Worm (Caenorhabditis elegans) whole organism, mixed stage, embryonic: ENCODE measurements around the gene ZK742.3.

Source experiments
- bed-3 ChIP-seq: fragments of 200-800 bp; sonication (Bioruptor generic); optimal IDR thresholded peaks from 3 replicates; lab custom pipeline; 2018; ENCODE audit warnings: mild to moderate bottlenecking, missing genetic modification characterization, moderate library complexity, missing compliant biosample characterization
- blmp-1 ChIP-seq: fragments of 150-350 bp; optimal IDR thresholded peaks from 2 replicates; lab custom pipeline; 2014; ENCODE audit warnings: missing biosample characterization, missing genetic modification characterization
- ceh-39 ChIP-seq: fragments of 150-350 bp; optimal IDR thresholded peaks from 2 replicates; lab custom pipeline; 2014; ENCODE audit warnings: missing biosample characterization, missing genetic modification characterization
- ceh-43 ChIP-seq: fragments of 200-800 bp; sonication (Bioruptor generic); optimal IDR thresholded peaks from 2 replicates; lab custom pipeline; 2018; ENCODE audit warnings: mild to moderate bottlenecking, missing genetic modification characterization, moderate library complexity, missing compliant biosample characterization
- ceh-83 ChIP-seq: fragments of 200-800 bp; sonication (Bioruptor generic); optimal IDR thresholded peaks from 2 replicates; lab custom pipeline; 2018; ENCODE audit warnings: mild to moderate bottlenecking, missing genetic modification characterization, missing compliant biosample characterization
- ces-1 ChIP-seq: fragments of 150-350 bp; optimal IDR thresholded peaks from 2 replicates; lab custom pipeline; 2014; ENCODE audit warnings: missing biosample characterization, missing genetic modification reagents, missing genetic modification characterization
- cnd-1 ChIP-seq: fragments of 200-800 bp; sonication (Bioruptor generic); optimal IDR thresholded peaks from 2 replicates; lab custom pipeline; 2018; ENCODE audit warnings: mild to moderate bottlenecking, missing genetic modification characterization, missing compliant biosample characterization
- drap-1 ChIP-seq: fragments of 200-800 bp; sonication (Bioruptor generic); optimal IDR thresholded peaks from 3 replicates; lab custom pipeline; 2018; ENCODE audit warnings: mild to moderate bottlenecking, missing genetic modification characterization, missing compliant biosample characterization
- elt-1 ChIP-seq: sonication (generic microtip); optimal IDR thresholded peaks from 2 replicates; lab custom pipeline; 2017; ENCODE audit warnings: missing genetic modification characterization, mild to moderate bottlenecking, missing compliant biosample characterization, antibody characterized with exemption, moderate library complexity, borderline replicate concordance; ENCODE audit not compliant: insufficient read depth
- elt-3 ChIP-seq: fragments of 150-350 bp; optimal IDR thresholded peaks from 2 replicates; lab custom pipeline; 2014; ENCODE audit warnings: missing biosample characterization, missing genetic modification characterization
- flh-1 ChIP-seq: fragments of 200-800 bp; sonication (Bioruptor generic); optimal IDR thresholded peaks from 2 replicates; lab custom pipeline; 2018; ENCODE audit warnings: mild to moderate bottlenecking, missing genetic modification characterization, moderate library complexity, missing compliant biosample characterization
- ham-2 ChIP-seq: fragments of 200-800 bp; sonication (Bioruptor generic); optimal IDR thresholded peaks from 2 replicates; lab custom pipeline; 2018; ENCODE audit warnings: mild to moderate bottlenecking, missing genetic modification characterization, missing compliant biosample characterization
- lin-13 ChIP-seq: fragments of 150-350 bp; optimal IDR thresholded peaks from 2 replicates; lab custom pipeline; 2014; ENCODE audit warnings: missing biosample characterization, missing genetic modification characterization
- lin-32 ChIP-seq: fragments of 200-800 bp; sonication (Bioruptor generic); optimal IDR thresholded peaks from 2 replicates; lab custom pipeline; 2018; ENCODE audit warnings: mild to moderate bottlenecking, missing genetic modification characterization, missing compliant biosample characterization
- lsy-2 ChIP-seq: fragments of 150-350 bp; optimal IDR thresholded peaks from 2 replicates; lab custom pipeline; 2014; ENCODE audit warnings: missing biosample characterization, missing genetic modification characterization
- mab-5 ChIP-seq: fragments of 150-350 bp; optimal IDR thresholded peaks from 2 replicates; lab custom pipeline; 2014; ENCODE audit warnings: missing biosample characterization, missing genetic modification characterization
- mep-1 ChIP-seq: fragments of 150-350 bp; optimal IDR thresholded peaks from 2 replicates; lab custom pipeline; 2017; ENCODE audit warnings: missing biosample characterization, missing genetic modification reagents, missing genetic modification characterization, inconsistent platforms
- nhr-12 ChIP-seq: fragments of 150-350 bp; optimal IDR thresholded peaks from 2 replicates; lab custom pipeline; 2014; ENCODE audit warnings: missing biosample characterization, missing genetic modification characterization
- nhr-2 ChIP-seq: fragments of 150-350 bp; optimal IDR thresholded peaks from 2 replicates; lab custom pipeline; 2014; ENCODE audit warnings: missing biosample characterization, missing genetic modification characterization
- nhr-237 ChIP-seq: fragments of 150-350 bp; optimal IDR thresholded peaks from 2 replicates; lab custom pipeline; 2014; ENCODE audit warnings: missing biosample characterization, missing genetic modification characterization
- nhr-28 ChIP-seq: fragments of 150-350 bp; optimal IDR thresholded peaks from 2 replicates; lab custom pipeline; 2014; ENCODE audit warnings: missing biosample characterization, missing genetic modification characterization
- nhr-76 ChIP-seq: sonication (generic microtip); optimal IDR thresholded peaks from 2 replicates; lab custom pipeline; 2017; ENCODE audit warnings: missing biosample characterization, missing genetic modification characterization
- pha-4 ChIP-seq: fragments of 150-350 bp; optimal IDR thresholded peaks from 2 replicates; lab custom pipeline; 2018; ENCODE audit warnings: missing biosample characterization, missing genetic modification reagents, missing genetic modification characterization
- sem-2 ChIP-seq: fragments of 200-800 bp; sonication (Bioruptor generic); optimal IDR thresholded peaks from 2 replicates; lab custom pipeline; 2018; ENCODE audit warnings: mild to moderate bottlenecking, missing genetic modification characterization, missing compliant biosample characterization
- snpc-4 ChIP-seq: fragments of 150-350 bp; optimal IDR thresholded peaks from 2 replicates; lab custom pipeline; 2014; ENCODE audit warnings: missing biosample characterization, missing genetic modification characterization
- sptf-1 ChIP-seq: sonication (generic microtip); optimal IDR thresholded peaks from 2 replicates; lab custom pipeline; 2017; ENCODE audit warnings: mild to moderate bottlenecking, missing genetic modification characterization, moderate library complexity, missing compliant biosample characterization
- tbx-8 ChIP-seq: fragments of 200-800 bp; sonication (Bioruptor generic); optimal IDR thresholded peaks from 2 replicates; lab custom pipeline; 2018; ENCODE audit warnings: mild to moderate bottlenecking, missing genetic modification characterization, moderate library complexity, missing compliant biosample characterization
- unc-120 ChIP-seq: sonication (generic microtip); optimal IDR thresholded peaks from 2 replicates; lab custom pipeline; 2017; ENCODE audit warnings: missing genetic modification characterization, missing compliant biosample characterization; ENCODE audit not compliant: poor library complexity, severe bottlenecking
- unc-39 ChIP-seq: fragments of 150-350 bp; optimal IDR thresholded peaks from 2 replicates; lab custom pipeline; 2014; ENCODE audit warnings: missing biosample characterization, missing genetic modification characterization
- unc-62 ChIP-seq: fragments of 150-350 bp; optimal IDR thresholded peaks from 2 replicates; lab custom pipeline; 2014; ENCODE audit warnings: missing biosample characterization, missing genetic modification reagents, missing genetic modification characterization
- zip-8 ChIP-seq: fragments of 150-350 bp; optimal IDR thresholded peaks from 2 replicates; lab custom pipeline; 2014; ENCODE audit warnings: missing biosample characterization, missing genetic modification characterization
- ztf-11 ChIP-seq: fragments of 150-350 bp; optimal IDR thresholded peaks from 2 replicates; lab custom pipeline; 2014; ENCODE audit warnings: missing biosample characterization, missing genetic modification characterization

The ZK742.3 gene

ce11 chrV:7770961-7771360, 38.8 kb downstream of the ZK742.3 start, which contains the start of gene frpr-3:
frpr-3 (plus strand) TSS chrV:7771261.
- TF ChIP-seq ceh-39, result no peak
- no peak for TF ChIP-seq ham-2 (GFP tag; lab: Kevin White, UChicago)
- TF ChIP-seq unc-120 (tag; lab: Kevin White, UChicago), result no peak
- no peak for TF ChIP-seq mep-1 (tag; lab: Kevin White, UChicago)
- TF ChIP-seq nhr-12, result no peak
- TF ChIP-seq unc-62 (GFP tag; lab: Kevin White, UChicago), result no peak
- no peak for TF ChIP-seq blmp-1
- no peak for TF ChIP-seq cnd-1 (tag; lab: Kevin White, UChicago)
- no peak for TF ChIP-seq nhr-28
- no peak for TF ChIP-seq mab-5 (tag; lab: Kevin White, UChicago)
- TF ChIP-seq nhr-2 (tag; lab: Kevin White, UChicago), result no peak
- TF ChIP-seq elt-1 (tag; lab: Kevin White, UChicago), result no peak
- TF ChIP-seq lin-32 (GFP tag; lab: Kevin White, UChicago), result no peak
- TF ChIP-seq ces-1 (GFP tag; lab: Kevin White, UChicago), result no peak
- TF ChIP-seq flh-1 (GFP tag; lab: Kevin White, UChicago), result no peak

ce11 chrV:7761906-7762305, 47.8 kb downstream of the ZK742.3 start:
- TF ChIP-seq tbx-8 (GFP tag; lab: Kevin White, UChicago) (no peak), ces-1 (GFP tag; lab: Kevin White, UChicago) (no peak), unc-62 (GFP tag; lab: Kevin White, UChicago) (no peak), zip-8 (tag; lab: Kevin White, UChicago) (no peak), nhr-28 (no peak), blmp-1 (no peak), elt-1 (tag; lab: Kevin White, UChicago) (no peak), lsy-2 (tag; lab: Kevin White, UChicago) (no peak), sptf-1 (no peak), nhr-2 (tag; lab: Kevin White, UChicago) (no peak), mab-5 (tag; lab: Kevin White, UChicago) (no peak), flh-1 (GFP tag; lab: Kevin White, UChicago) (no peak), sem-2 (no peak), mep-1 (tag; lab: Kevin White, UChicago) (no peak), unc-39 (tag; lab: Kevin White, UChicago) (no peak), unc-120 (tag; lab: Kevin White, UChicago) (no peak), snpc-4 (tag; lab: Kevin White, UChicago) (no peak)

ce11 chrV:7760174-7760573, 49.5 kb downstream of the ZK742.3 start, which contains the start of gene hint-3:
hint-3 (plus strand) TSS chrV:7760474.
- TF ChIP-seq ceh-39 (no peak), elt-1 (tag; lab: Kevin White, UChicago) (no peak), bed-3 (GFP tag; lab: Kevin White, UChicago) (no peak), ceh-83 (GFP tag; lab: Kevin White, UChicago) (no peak), unc-62 (GFP tag; lab: Kevin White, UChicago) (no peak), flh-1 (GFP tag; lab: Kevin White, UChicago) (no peak), drap-1 (GFP tag; lab: Kevin White, UChicago) (no peak), pha-4 (tag; lab: Kevin White, UChicago) (no peak), mab-5 (tag; lab: Kevin White, UChicago) (no peak), sem-2 (no peak), nhr-2 (tag; lab: Kevin White, UChicago) (no peak), lsy-2 (tag; lab: Kevin White, UChicago) (no peak)

ce11 chrV:7759270-7759669, 50.4 kb downstream of the ZK742.3 start:
- TF ChIP-seq unc-62 (GFP tag; lab: Kevin White, UChicago) (peak; percentile 70), flh-1 (GFP tag; lab: Kevin White, UChicago) (no peak), nhr-76 (tag; lab: Kevin White, UChicago) (no peak), ceh-39 (no peak), nhr-2 (tag; lab: Kevin White, UChicago) (no peak), ces-1 (GFP tag; lab: Kevin White, UChicago) (peak; percentile 66), mep-1 (tag; lab: Kevin White, UChicago) (no peak), unc-120 (tag; lab: Kevin White, UChicago) (peak; percentile 27), nhr-12 (no peak), ztf-11 (tag; lab: Kevin White, UChicago) (no peak), lin-13 (no peak), lsy-2 (tag; lab: Kevin White, UChicago) (no peak), snpc-4 (tag; lab: Kevin White, UChicago) (no peak), nhr-237 (tag; lab: Kevin White, UChicago) (no peak), tbx-8 (GFP tag; lab: Kevin White, UChicago) (no peak), elt-3 (no peak), ceh-43 (GFP tag; lab: Kevin White, UChicago) (no peak)
- TF ChIP-seq, all 35 proteins: peak for 3
